Worm (Caenorhabditis elegans) whole organism, L4 larva: Measurements from ENCODE around the gene cut-1.

ENCODE experiments used
- aly-2 ChIP-seq: sonication (generic microtip); optimal IDR thresholded peaks from 2 replicates; lab custom pipeline; 2018; ENCODE audit warnings: missing biosample characterization, missing genetic modification characterization
- ama-1 ChIP-seq: fragments of 150-350 bp; optimal IDR thresholded peaks from 2 replicates; lab custom pipeline; 2014; ENCODE audit warnings: inconsistent platforms, mixed read lengths
- ceh-82 ChIP-seq: sonication (generic microtip); optimal IDR thresholded peaks from 2 replicates; lab custom pipeline; 2017; ENCODE audit warnings: missing biosample characterization, missing genetic modification characterization
- daf-12 ChIP-seq: fragments of 150-350 bp; optimal IDR thresholded peaks from 2 replicates; lab custom pipeline; 2014; ENCODE audit warnings: missing biosample characterization, missing genetic modification reagents, missing genetic modification characterization
- dmd-8 ChIP-seq: fragments of 200-800 bp; sonication (Bioruptor generic); IDR thresholded peaks from 2 replicates; pipeline ENCODE4 v1.3.6; 2022; ENCODE audit warnings: missing genetic modification characterization, missing compliant biosample characterization
- dpl-1 ChIP-seq: fragments of 150-350 bp; optimal IDR thresholded peaks from 2 replicates; lab custom pipeline; 2014; ENCODE audit warnings: missing biosample characterization, missing genetic modification reagents, missing genetic modification characterization
- lsy-2 ChIP-seq, 2 experiments: fragments of 150-350 bp in 1 of 2; sonication (generic microtip) in 1 of 2; optimal IDR thresholded peaks; 2 replicates each; lab custom pipeline; 2014 to 2017; ENCODE audit warnings: missing biosample characterization in 2 of 2, missing genetic modification characterization in 2 of 2
- mdl-1 ChIP-seq, 2 experiments: fragments of 150-350 bp in 1 of 2; sonication (generic microtip) in 1 of 2; optimal IDR thresholded peaks; 2 replicates each; lab custom pipeline; 2014 to 2017; ENCODE audit warnings: missing biosample characterization in 2 of 2, missing genetic modification characterization in 2 of 2
- nhr-237 ChIP-seq: sonication (generic microtip); optimal IDR thresholded peaks from 2 replicates; lab custom pipeline; 2017; ENCODE audit warnings: missing biosample characterization, missing genetic modification characterization
- nhr-28 ChIP-seq: fragments of 150-350 bp; optimal IDR thresholded peaks from 2 replicates; lab custom pipeline; 2014; ENCODE audit warnings: missing biosample characterization, missing genetic modification characterization
- snpc-4 ChIP-seq: fragments of 150-350 bp; optimal IDR thresholded peaks from 2 replicates; lab custom pipeline; 2014; ENCODE audit warnings: missing biosample characterization, missing genetic modification characterization
- unc-39 ChIP-seq: sonication (generic microtip); optimal IDR thresholded peaks from 2 replicates; lab custom pipeline; 2017; ENCODE audit warnings: missing biosample characterization, missing genetic modification characterization

- TF ChIP-seq aly-2 (tag; lab: Kevin White, UChicago) (no peak), mdl-1 (tag; optimal IDR thresholded peaks at IDR 0.05; lab: Kevin White, UChicago) (no peak), nhr-237 (tag; lab: Kevin White, UChicago) (no peak), dmd-8 (GFP tag; lab: Robert Waterston, UW) (no peak), ama-1 (lab: Kevin White, UChicago) (no peak), snpc-4 (tag; lab: Kevin White, UChicago) (no peak), dpl-1 (GFP tag; lab: Kevin White, UChicago) (no peak), nhr-28 (tag; lab: Kevin White, UChicago) (no peak), ceh-82 (tag; lab: Kevin White, UChicago) (no peak), unc-39 (no peak), lsy-2 (tag; optimal IDR thresholded peaks at IDR 0.05; lab: Kevin White, UChicago) (no peak), daf-12 (no peak)
These were observed 7.7 kb upstream of the cut-1 start, which contains the start of gene T05B9.1 for ce11 chrII:11261173-11261572.
